Worm (Caenorhabditis elegans): ENCODE data around the gene C17H11.5.

DNA sequence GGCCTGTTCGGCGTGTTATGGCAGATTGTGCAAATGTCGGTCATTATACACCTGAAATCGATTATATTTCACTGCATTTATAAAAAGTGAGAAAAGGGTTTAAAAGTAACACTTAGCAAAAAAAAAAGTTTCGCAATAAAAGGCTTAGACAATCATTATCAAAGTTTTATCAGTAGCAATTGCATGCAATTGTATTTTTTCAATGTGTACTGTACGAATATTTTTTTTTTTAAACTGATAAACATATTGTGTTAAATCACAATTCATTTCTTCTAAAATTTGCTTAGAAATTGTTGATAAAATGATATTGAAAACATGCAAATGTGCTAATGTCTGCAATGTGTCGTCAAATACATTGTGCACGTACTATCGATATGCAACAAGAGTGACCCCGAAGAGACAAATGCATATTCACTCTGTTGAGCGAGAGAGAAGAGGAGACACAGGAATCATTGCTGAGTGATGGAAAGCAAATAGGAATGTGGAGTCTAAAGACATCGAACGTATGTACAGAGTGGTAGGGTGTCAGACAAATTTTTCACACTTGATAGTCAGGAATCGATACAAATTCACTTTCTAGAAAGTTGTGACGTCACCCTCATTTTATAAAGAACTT is 48.6 kb downstream of the C17H11.5 start, which contains the start of gene C02B8.6:
- no peak for TF ChIP-seq him-1 (tag; optimal IDR thresholded peaks at IDR 0.05)
- TF ChIP-seq W03F9.2 (tag; optimal IDR thresholded peaks at IDR 0.05), result peak; percentile 48
